Fruit fly (Drosophila melanogaster): Measurements from ENCODE around the gene yem.

The yem gene

dm6 chr3R:29069208-29070072 lies 53.2 kb downstream of the yem start:
- TF ChIP-seq Hr39 (GFP tag; optimal IDR thresholded peaks at IDR 0.05) (no peak), CG6854 (GFP tag; optimal IDR thresholded peaks at IDR 0.05) (peak; percentile 17), Met (GFP tag; optimal IDR thresholded peaks at IDR 0.05) (no peak), CG11294 (GFP tag; IDR thresholded peaks at IDR 0.05) (no peak), Ets96B (tag; optimal IDR thresholded peaks at IDR 0.05) (no peak), CG32006 (GFP tag; optimal IDR thresholded peaks at IDR 0.05) (no peak), Blimp-1 (GFP tag; optimal IDR thresholded peaks at IDR 0.05) (no peak), CG1621 (tag; optimal IDR thresholded peaks at IDR 0.05) (no peak), CG11902 (GFP tag; optimal IDR thresholded peaks at IDR 0.05) (no peak), Hr4 (GFP tag; optimal IDR thresholded peaks at IDR 0.05) (no peak), fd85E (GFP tag; optimal IDR thresholded peaks at IDR 0.05) (no peak), CG6792 (GFP tag; optimal IDR thresholded peaks at IDR 0.05) (no peak), CG31627 (GFP tag; optimal IDR thresholded peaks at IDR 0.05) (no peak), CG7368 (GFP tag; optimal IDR thresholded peaks at IDR 0.05) (no peak), Eip78C (GFP tag) (peak; percentile 30), fd59A (GFP tag; optimal IDR thresholded peaks at IDR 0.05) (no peak), acj6 (GFP tag; optimal IDR thresholded peaks at IDR 0.05) (no peak), CG11762 (GFP tag; optimal IDR thresholded peaks at IDR 0.05; ENCODE audit: insufficient read depth) (no peak), CG10631 (GFP tag; optimal IDR thresholded peaks at IDR 0.05) (no peak), esn (GFP tag; optimal IDR thresholded peaks at IDR 0.05) (no peak), OdsH (GFP tag; optimal IDR thresholded peaks at IDR 0.05) (no peak), fkh (GFP tag; optimal IDR thresholded peaks at IDR 0.05) (no peak), Sox14 (GFP tag; optimal IDR thresholded peaks at IDR 0.05) (no peak), Sox15 (GFP tag; optimal IDR thresholded peaks at IDR 0.05) (no peak), CG15336 (GFP tag; IDR thresholded peaks at IDR 0.05) (no peak), svp (GFP tag) (peak; percentile 47), CG3032 (tag; optimal IDR thresholded peaks at IDR 0.05) (no peak), eg (GFP tag; IDR thresholded peaks at IDR 0.05) (0 out of 3 replicates have a peak, but pooled peaks have one; percentile 0), Ets21C (GFP tag; optimal IDR thresholded peaks at IDR 0.05) (no peak), cyc (GFP tag; optimal IDR thresholded peaks at IDR 0.05) (no peak), CG6276 (GFP tag; optimal IDR thresholded peaks at IDR 0.05) (no peak), topi (GFP tag; optimal IDR thresholded peaks at IDR 0.05) (no peak), Gug (GFP tag; IDR thresholded peaks at IDR 0.05) (no peak)

- TF ChIP-seq CG34406 (GFP tag; optimal IDR thresholded peaks at IDR 0.05) (no peak), dsx (GFP tag; optimal IDR thresholded peaks at IDR 0.05; ENCODE audit: poor library complexity, severe bottlenecking) (no peak), ss (GFP tag; optimal IDR thresholded peaks at IDR 0.05) (no peak), CG6854 (GFP tag; optimal IDR thresholded peaks at IDR 0.05) (no peak), Blimp-1 (GFP tag; optimal IDR thresholded peaks at IDR 0.05) (no peak), CG6792 (GFP tag; optimal IDR thresholded peaks at IDR 0.05) (no peak), CG8119 (GFP tag; IDR thresholded peaks at IDR 0.05) (peak; percentile 35; the same call in 1 of the 3 replicates), CG10669 (GFP tag; optimal IDR thresholded peaks at IDR 0.05) (no peak), CG31627 (GFP tag; optimal IDR thresholded peaks at IDR 0.05) (peak; percentile 14), esn (GFP tag; optimal IDR thresholded peaks at IDR 0.05) (peak; percentile 37), cyc (GFP tag; optimal IDR thresholded peaks at IDR 0.05) (no peak), CG11762 (GFP tag; optimal IDR thresholded peaks at IDR 0.05; ENCODE audit: insufficient read depth) (peak; percentile 2), Hr38 (GFP tag; optimal IDR thresholded peaks at IDR 0.05) (no peak), Sox102F (GFP tag; optimal IDR thresholded peaks at IDR 0.05) (no peak), Sox15 (GFP tag; optimal IDR thresholded peaks at IDR 0.05) (no peak), fkh (GFP tag; optimal IDR thresholded peaks at IDR 0.05) (no peak), pdm3 (GFP tag; optimal IDR thresholded peaks at IDR 0.05) (no peak), Hr4 (GFP tag; optimal IDR thresholded peaks at IDR 0.05) (peak; percentile 23), CG9139 (GFP tag; optimal IDR thresholded peaks at IDR 0.05) (no peak), CG8632 (GFP tag; optimal IDR thresholded peaks at IDR 0.05) (no peak), Eip78C (GFP tag) (peak; percentile 35), Met (GFP tag; optimal IDR thresholded peaks at IDR 0.05) (peak; percentile 23), CG6163 (GFP tag; IDR thresholded peaks at IDR 0.05) (no peak), CG16779 (tag; optimal IDR thresholded peaks at IDR 0.05) (no peak), fd85E (GFP tag; optimal IDR thresholded peaks at IDR 0.05) (no peak), CG32006 (GFP tag; optimal IDR thresholded peaks at IDR 0.05) (peak; percentile 32), CG10631 (GFP tag; optimal IDR thresholded peaks at IDR 0.05) (no peak), CG4318 (GFP tag; optimal IDR thresholded peaks at IDR 0.05) (no peak), svp (GFP tag) (no peak)
Observed at dm6 chr3R:29068430-29069207, 54.1 kb downstream of the yem start.
